Fruit fly (Drosophila melanogaster): Measurements from ENCODE around the gene tw.

DNA sequence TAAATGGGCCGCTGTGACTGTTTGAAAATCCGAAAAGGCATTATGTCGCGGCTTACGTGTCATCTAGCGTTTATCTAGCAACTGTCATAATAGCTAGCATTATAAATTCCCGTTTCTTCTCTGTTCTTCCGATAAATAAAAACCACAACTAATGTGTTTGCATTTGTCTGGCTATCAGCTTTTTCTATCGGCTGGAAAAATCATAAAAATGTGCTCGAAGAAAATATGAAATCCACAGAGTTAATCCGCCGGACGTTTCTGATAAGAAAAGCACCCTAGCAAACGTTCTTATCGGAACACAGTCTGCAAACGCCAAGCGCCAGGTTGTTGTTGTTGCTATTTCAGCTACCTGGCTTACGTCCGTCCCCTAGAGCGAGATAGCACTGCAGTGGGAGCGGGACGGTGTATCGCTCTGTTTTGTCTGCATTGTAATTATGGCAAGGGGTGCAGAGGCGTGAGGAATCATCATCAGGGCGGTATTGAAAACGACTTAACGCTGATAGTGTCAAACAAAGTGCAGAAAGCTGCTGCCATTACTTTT is 10.3 kb upstream of the tw start:
- TF ChIP-seq dmrt93B (GFP tag; optimal IDR thresholded peaks at IDR 0.05): no peak
- no peak for TF ChIP-seq lola (GFP tag; optimal IDR thresholded peaks at IDR 0.05)
- TF ChIP-seq Abd-B (GFP tag; optimal IDR thresholded peaks at IDR 0.05): no peak
- no peak for TF ChIP-seq psq (GFP tag; optimal IDR thresholded peaks at IDR 0.05)
- no peak for TF ChIP-seq br (GFP tag; optimal IDR thresholded peaks at IDR 0.05)
- no peak for TF ChIP-seq foxo (GFP tag; optimal IDR thresholded peaks at IDR 0.05)
- TF ChIP-seq tai (GFP tag; optimal IDR thresholded peaks at IDR 0.05): no peak
- no peak for TF ChIP-seq usp (GFP tag; optimal IDR thresholded peaks at IDR 0.05)
- TF ChIP-seq h (GFP tag; optimal IDR thresholded peaks at IDR 0.05): no peak
- TF ChIP-seq rgr (GFP tag; optimal IDR thresholded peaks at IDR 0.05): no peak
